Worm (Caenorhabditis elegans) whole organism, young adult: ENCODE results near the gene C34E7.3.

Experiments used
- B0336.3 ChIP-seq: fragments of 200-800 bp; sonication (Bioruptor generic); IDR thresholded peaks from 2 replicates; pipeline ENCODE4 v1.3.6; 2022; ENCODE audit warnings: missing genetic modification characterization, missing compliant biosample characterization
- F49E8.2 ChIP-seq: sonication (generic microtip); optimal IDR thresholded peaks from 3 replicates; lab custom pipeline; 2017; ENCODE audit warnings: missing genetic modification characterization, mild to moderate bottlenecking, missing compliant biosample characterization, antibody characterized with exemption, moderate library complexity; ENCODE audit not compliant: insufficient read depth
- F57C9.4 ChIP-seq: sonication (generic microtip); optimal IDR thresholded peaks from 2 replicates; lab custom pipeline; 2017; ENCODE audit warnings: mild to moderate bottlenecking, missing genetic modification characterization, missing compliant biosample characterization
- K11D2.4 ChIP-seq: fragments of 200-800 bp; sonication (Bioruptor generic); IDR thresholded peaks from 2 replicates; pipeline ENCODE4 v1.3.6; 2022; ENCODE audit warnings: missing genetic modification reagents, missing genetic modification characterization, missing compliant biosample characterization
- T07F8.4 ChIP-seq: sonication (generic microtip); optimal IDR thresholded peaks from 2 replicates; lab custom pipeline; 2016; ENCODE audit warnings: mild to moderate bottlenecking, missing genetic modification characterization, moderate library complexity, missing compliant biosample characterization
- Y56A3A.18 ChIP-seq: fragments of 200-800 bp; sonication (Bioruptor generic); IDR thresholded peaks from 2 replicates; pipeline ENCODE4 v1.3.6; 2022; ENCODE audit warnings: missing genetic modification reagents, missing genetic modification characterization, missing compliant biosample characterization
- Y67H2A.10 ChIP-seq: fragments of 200-800 bp; sonication (Bioruptor generic); conservative IDR thresholded peaks from 2 replicates; pipeline ENCODE4 v1.3.6; 2022; ENCODE audit warnings: missing genetic modification reagents, missing genetic modification characterization, missing compliant biosample characterization
- Y79H2A.3 ChIP-seq: fragments of 200-800 bp; sonication (Bioruptor generic); conservative IDR thresholded peaks from 2 replicates; pipeline ENCODE4 v1.3.6; 2022; ENCODE audit warnings: missing genetic modification reagents, missing genetic modification characterization, missing compliant biosample characterization
- Y95B8A.8 ChIP-seq: fragments of 200-800 bp; sonication (Bioruptor generic); IDR thresholded peaks from 2 replicates; pipeline ENCODE4 v1.3.6; 2022; ENCODE audit warnings: missing genetic modification reagents, missing genetic modification characterization, missing compliant biosample characterization
- aptf-3 ChIP-seq: fragments of 200-800 bp; sonication (Bioruptor generic); IDR thresholded peaks from 2 replicates; pipeline ENCODE4 v1.3.6; 2022; ENCODE audit warnings: missing genetic modification characterization, missing compliant biosample characterization
- atf-7 ChIP-seq: sonication (generic microtip); optimal IDR thresholded peaks from 2 replicates; lab custom pipeline; 2017; ENCODE audit warnings: mild to moderate bottlenecking, missing genetic modification characterization, missing compliant biosample characterization
- attf-5 ChIP-seq: fragments of 200-800 bp; sonication (Bioruptor generic); optimal IDR thresholded peaks from 2 replicates; lab custom pipeline; 2018; ENCODE audit warnings: mild to moderate bottlenecking, missing genetic modification characterization, missing compliant biosample characterization
- bed-1 ChIP-seq: fragments of 200-800 bp; sonication (Bioruptor generic); IDR thresholded peaks from 2 replicates; pipeline ENCODE4 v1.3.6; 2022; ENCODE audit warnings: missing genetic modification reagents, missing genetic modification characterization, missing compliant biosample characterization
- ccch-3 ChIP-seq: fragments of 200-800 bp; sonication (Bioruptor generic); optimal IDR thresholded peaks from 2 replicates; lab custom pipeline; 2018; ENCODE audit warnings: mild to moderate bottlenecking, missing genetic modification characterization, missing compliant biosample characterization
- cebp-1 ChIP-seq, 2 experiments: fragments of 200-800 bp in 1 of 2; sonication (Bioruptor generic) in 1 of 2; sonication (generic microtip) in 1 of 2; IDR thresholded peaks in 1 of 2; optimal IDR thresholded peaks in 1 of 2; 2 replicates each; pipeline versions ENCODE4 v1.3.6 to Lab custom; 2017 to 2022; ENCODE audit warnings: missing compliant biosample characterization in 2 of 2, missing genetic modification characterization in 2 of 2, mild to moderate bottlenecking in 1 of 2, missing genetic modification reagents in 1 of 2, moderate library complexity in 1 of 2
- ceh-40 ChIP-seq: fragments of 200-800 bp; sonication (Bioruptor generic); IDR thresholded peaks from 2 replicates; pipeline ENCODE4 v1.3.6; 2022; ENCODE audit warnings: missing genetic modification characterization, missing compliant biosample characterization
- efl-1 ChIP-seq: fragments of 150-350 bp; optimal IDR thresholded peaks from 2 replicates; lab custom pipeline; 2014; ENCODE audit warnings: missing biosample characterization, missing genetic modification reagents, missing genetic modification characterization
- egl-44 ChIP-seq: fragments of 200-800 bp; sonication (Bioruptor generic); IDR thresholded peaks from 2 replicates; pipeline ENCODE4 v1.3.6; 2022; ENCODE audit warnings: missing genetic modification reagents, missing genetic modification characterization, missing compliant biosample characterization
- ekl-4 ChIP-seq: fragments of 200-800 bp; sonication (Bioruptor generic); IDR thresholded peaks from 2 replicates; pipeline ENCODE4 v1.3.6; 2022; ENCODE audit warnings: missing genetic modification reagents, missing genetic modification characterization, missing compliant biosample characterization
- ets-4 ChIP-seq: fragments of 200-800 bp; sonication (Bioruptor generic); optimal IDR thresholded peaks from 2 replicates; lab custom pipeline; 2018; ENCODE audit warnings: mild to moderate bottlenecking, missing genetic modification characterization, missing compliant biosample characterization
- gei-17 ChIP-seq: fragments of 200-800 bp; sonication (Bioruptor generic); optimal IDR thresholded peaks from 2 replicates; lab custom pipeline; 2018; ENCODE audit warnings: mild to moderate bottlenecking, missing genetic modification characterization, missing compliant biosample characterization
- hlh-26 ChIP-seq: fragments of 200-800 bp; sonication (Bioruptor generic); conservative IDR thresholded peaks from 2 replicates; pipeline ENCODE4 v1.3.6; 2022; ENCODE audit warnings: missing genetic modification reagents, missing genetic modification characterization, missing compliant biosample characterization
- hmg-20 ChIP-seq: fragments of 200-800 bp; sonication (Bioruptor generic); IDR thresholded peaks from 2 replicates; pipeline ENCODE4 v1.3.6; 2022; ENCODE audit warnings: missing genetic modification reagents, missing genetic modification characterization, missing compliant biosample characterization
- lag-1 ChIP-seq: fragments of 200-800 bp; sonication (Bioruptor generic); IDR thresholded peaks from 2 replicates; pipeline ENCODE4 v1.3.6; 2022; ENCODE audit warnings: missing genetic modification reagents, missing genetic modification characterization, missing compliant biosample characterization
- let-607 ChIP-seq, 2 experiments: fragments of 200-800 bp in 1 of 2; sonication (Bioruptor generic) in 1 of 2; sonication (generic microtip) in 1 of 2; optimal IDR thresholded peaks; 2 replicates each; lab custom pipeline; 2016 to 2018; ENCODE audit warnings: mild to moderate bottlenecking in 2 of 2, missing compliant biosample characterization in 2 of 2, missing genetic modification characterization in 2 of 2, moderate library complexity in 2 of 2, missing genotype in 1 of 2
- lin-26 ChIP-seq: fragments of 200-800 bp; sonication (Bioruptor generic); IDR thresholded peaks from 2 replicates; pipeline ENCODE4 v1.3.6; 2022; ENCODE audit warnings: missing genetic modification reagents, missing genetic modification characterization, missing compliant biosample characterization
- lin-35 ChIP-seq, 3 experiments: fragments of 150-350 bp in 2 of 3; sonication (generic microtip) in 1 of 3; optimal IDR thresholded peaks; 2 replicates each; lab custom pipeline; 2014 to 2018; ENCODE audit warnings: missing biosample characterization in 3 of 3, missing genetic modification characterization in 3 of 3, missing genetic modification reagents in 3 of 3
- lir-1 ChIP-seq: fragments of 200-800 bp; sonication (Bioruptor generic); conservative IDR thresholded peaks from 2 replicates; pipeline ENCODE4 v1.3.6; 2022; ENCODE audit warnings: missing genetic modification reagents, missing genetic modification characterization, missing compliant biosample characterization
- lsl-1 ChIP-seq: fragments of 200-800 bp; sonication (Bioruptor generic); optimal IDR thresholded peaks from 2 replicates; lab custom pipeline; 2018; ENCODE audit warnings: mild to moderate bottlenecking, missing genetic modification characterization, moderate library complexity, missing compliant biosample characterization
- lsy-27 ChIP-seq: sonication (generic microtip); optimal IDR thresholded peaks from 2 replicates; lab custom pipeline; 2017; ENCODE audit warnings: missing genetic modification characterization, mild to moderate bottlenecking, missing compliant biosample characterization, antibody characterized with exemption, missing genotype, borderline replicate concordance; ENCODE audit not compliant: insufficient read depth
- madf-10 ChIP-seq: sonication (generic microtip); optimal IDR thresholded peaks from 2 replicates; lab custom pipeline; 2016; ENCODE audit warnings: mild to moderate bottlenecking, missing genetic modification characterization, missing compliant biosample characterization
- madf-3 ChIP-seq: fragments of 200-800 bp; sonication (Bioruptor generic); IDR thresholded peaks from 2 replicates; pipeline ENCODE4 v1.3.6; 2022; ENCODE audit warnings: missing genetic modification reagents, missing genetic modification characterization, missing compliant biosample characterization
- mes-4 ChIP-seq: sonication (generic microtip); optimal IDR thresholded peaks from 2 replicates; lab custom pipeline; 2016; ENCODE audit warnings: missing genotype, missing genetic modification characterization, missing compliant biosample characterization
- nfya-2 ChIP-seq: fragments of 200-800 bp; sonication (Bioruptor generic); IDR thresholded peaks from 2 replicates; pipeline ENCODE4 v1.3.6; 2022; ENCODE audit warnings: missing genetic modification reagents, missing genetic modification characterization, missing compliant biosample characterization
- nhr-80 ChIP-seq: sonication (generic microtip); optimal IDR thresholded peaks from 2 replicates; lab custom pipeline; 2016; ENCODE audit warnings: missing genetic modification characterization, missing compliant biosample characterization
- nhr-90 ChIP-seq: sonication (generic microtip); optimal IDR thresholded peaks from 2 replicates; lab custom pipeline; 2016; ENCODE audit warnings: missing genotype, mild to moderate bottlenecking, missing genetic modification characterization, missing compliant biosample characterization
- rec-8 ChIP-seq, 2 experiments: sonication (generic microtip); optimal IDR thresholded peaks; 2 replicates each; lab custom pipeline; 2016; ENCODE audit warnings: mild to moderate bottlenecking in 2 of 2, missing genetic modification characterization in 2 of 2, missing genetic modification reagents in 2 of 2, missing genotype in 2 of 2, missing biosample characterization in 1 of 2, missing compliant biosample characterization in 1 of 2, moderate library complexity in 1 of 2
- sea-2 ChIP-seq: fragments of 200-800 bp; sonication (Bioruptor generic); IDR thresholded peaks from 2 replicates; pipeline ENCODE4 v1.3.6; 2022; ENCODE audit warnings: missing genetic modification characterization, missing compliant biosample characterization
- tbp1 ChIP-seq: fragments of 200-800 bp; sonication (Bioruptor generic); optimal IDR thresholded peaks from 2 replicates; lab custom pipeline; 2018; ENCODE audit warnings: mild to moderate bottlenecking, missing genetic modification characterization, missing compliant biosample characterization
- zim-3 ChIP-seq: sonication (generic microtip); optimal IDR thresholded peaks from 2 replicates; lab custom pipeline; 2017; ENCODE audit warnings: mild to moderate bottlenecking, missing genetic modification characterization, moderate library complexity, missing compliant biosample characterization

C34E7.3 gene

DNA sequence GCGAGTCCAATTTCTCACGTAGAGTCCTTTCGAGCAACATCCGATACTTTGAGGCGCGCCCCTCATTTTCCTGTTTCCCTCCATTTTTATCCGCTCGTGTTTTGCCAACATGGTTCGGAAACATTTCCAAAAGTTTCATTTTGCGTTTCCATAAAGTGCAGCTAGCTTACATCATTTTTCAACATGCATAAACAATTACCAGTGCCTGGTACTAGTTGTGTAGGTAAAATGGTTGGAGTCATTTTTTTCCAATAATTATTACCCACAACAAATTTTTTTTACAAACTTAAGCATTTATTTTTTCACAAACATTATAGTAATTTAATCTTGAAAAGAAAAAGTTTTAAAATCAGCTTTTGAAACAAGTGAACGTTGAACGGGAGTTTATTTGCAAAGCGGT lies 21.3 kb upstream of the C34E7.3 start:
- TF ChIP-seq ekl-4 (GFP tag; lab: Robert Waterston, UW) (no peak), Y67H2A.10 (GFP tag; lab: Robert Waterston, UW) (no peak), F57C9.4 (tag; lab: Kevin White, UChicago) (no peak), ccch-3 (GFP tag; lab: Kevin White, UChicago) (no peak), lsl-1 (no peak), zim-3 (tag; lab: Kevin White, UChicago) (no peak), ceh-40 (GFP tag; lab: Robert Waterston, UW) (no peak), lir-1 (GFP tag; lab: Robert Waterston, UW) (no peak), lin-35 (GFP tag; optimal IDR thresholded peaks at IDR 0.05; lab: Kevin White, UChicago) (no peak), mes-4 (tag; lab: Kevin White, UChicago) (no peak), hlh-26 (GFP tag; lab: Robert Waterston, UW) (no peak), lag-1 (GFP tag; lab: Robert Waterston, UW) (no peak), attf-5 (GFP tag; lab: Kevin White, UChicago) (no peak), bed-1 (no peak)
- TF ChIP-seq, all 124 proteins: peak for 0

ce11 chrX:12909910-12910309 lies 20.2 kb upstream of the C34E7.3 start:
- 0 out of 2 replicates have a peak, but pooled peaks have one; percentile 30 for TF ChIP-seq madf-3
- TF ChIP-seq B0336.3 (GFP tag; lab: Robert Waterston, UW): no peak

DNA sequence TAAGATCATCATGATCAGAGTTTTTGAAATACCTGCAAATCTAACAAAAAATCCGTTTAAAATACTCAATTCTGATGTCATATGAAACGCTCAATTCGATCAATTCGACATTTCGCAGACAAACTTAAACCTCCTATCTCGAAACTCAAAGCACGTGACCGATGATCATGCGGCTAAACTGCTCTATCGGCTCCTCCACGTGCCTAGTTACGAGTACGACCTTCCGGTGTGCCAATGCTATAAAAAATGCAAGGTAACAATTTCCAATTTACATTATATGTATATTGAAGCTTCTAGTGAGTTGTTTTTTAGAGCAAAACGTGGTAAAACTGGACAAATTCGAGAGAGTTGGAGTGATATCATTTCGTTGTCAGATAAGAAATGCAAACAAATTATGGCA lies 18.8 kb upstream of the C34E7.3 start:
- TF ChIP-seq K11D2.4 (GFP tag; lab: Robert Waterston, UW) (0 out of 2 replicates have a peak, but pooled peaks have one; percentile 25), nfya-2 (GFP tag; lab: Robert Waterston, UW) (no peak), bed-1 (no peak), cebp-1 (GFP tag; IDR thresholded peaks at IDR 0.05; lab: Robert Waterston, UW) (no peak), cebp-1 (tag; optimal IDR thresholded peaks at IDR 0.05; lab: Kevin White, UChicago) (peak; percentile 65), T07F8.4 (tag; lab: Kevin White, UChicago) (no peak), F49E8.2 (tag; lab: Kevin White, UChicago) (no peak), lin-26 (GFP tag; lab: Robert Waterston, UW) (no peak), Y79H2A.3 (GFP tag; lab: Robert Waterston, UW) (no peak; the same call in 1 of the 2 replicates), Y56A3A.18 (GFP tag; lab: Robert Waterston, UW) (0 out of 2 replicates have a peak, but pooled peaks have one; percentile 36), tbp1 (GFP tag; lab: Kevin White, UChicago) (peak; percentile 31), atf-7 (tag; lab: Kevin White, UChicago) (peak; percentile 73), gei-17 (GFP tag; lab: Kevin White, UChicago) (no peak), hmg-20 (GFP tag; lab: Robert Waterston, UW) (no peak), ets-4 (GFP tag; lab: Kevin White, UChicago) (peak; percentile 12), aptf-3 (GFP tag; lab: Robert Waterston, UW) (no peak), madf-10 (tag; lab: Kevin White, UChicago) (peak; percentile 5), ceh-40 (GFP tag; lab: Robert Waterston, UW) (no peak), lsy-27 (tag; lab: Kevin White, UChicago) (no peak), Y67H2A.10 (GFP tag; lab: Robert Waterston, UW) (no peak), let-607 (tag; optimal IDR thresholded peaks at IDR 0.05; lab: Kevin White, UChicago) (peak; percentile 86 to 89), Y95B8A.8 (GFP tag; lab: Robert Waterston, UW) (no peak), efl-1 (no peak), nhr-80 (peak; percentile 57), sea-2 (GFP tag; lab: Robert Waterston, UW) (no peak), egl-44 (GFP tag; lab: Robert Waterston, UW) (0 out of 2 replicates have a peak, but pooled peaks have one; percentile 12), rec-8 (tag; optimal IDR thresholded peaks at IDR 0.05; lab: Kevin White, UChicago) (no peak), nhr-90 (tag; lab: Kevin White, UChicago) (peak; percentile 48)
